Fruit fly (Drosophila melanogaster) whole organism, adult: Measurements from ENCODE around the gene Amnionless.

ENCODE experiments used
- CG11617 ChIP-seq: fragments of 200-800 bp; sonication (Bioruptor generic); optimal IDR thresholded peaks from 2 replicates; lab custom pipeline; 2017; ENCODE audit warnings: mild to moderate bottlenecking, missing biosample characterization, missing genetic modification reagents, missing genetic modification characterization
- Hr96 ChIP-seq: fragments of 200-800 bp; sonication (Bioruptor generic); optimal IDR thresholded peaks from 2 replicates; lab custom pipeline; 2016; ENCODE audit warnings: missing biosample characterization, missing genetic modification characterization
- Mnt ChIP-seq: fragments of 200-800 bp; sonication (Bioruptor generic); optimal IDR thresholded peaks from 2 replicates; lab custom pipeline; 2016; ENCODE audit warnings: missing biosample characterization, mild to moderate bottlenecking, missing genetic modification characterization
- cic ChIP-seq: fragments of 200-800 bp; sonication (Bioruptor generic); optimal IDR thresholded peaks from 2 replicates; lab custom pipeline; 2017; ENCODE audit warnings: missing biosample characterization, mild to moderate bottlenecking, missing genetic modification characterization, moderate library complexity

DNA sequence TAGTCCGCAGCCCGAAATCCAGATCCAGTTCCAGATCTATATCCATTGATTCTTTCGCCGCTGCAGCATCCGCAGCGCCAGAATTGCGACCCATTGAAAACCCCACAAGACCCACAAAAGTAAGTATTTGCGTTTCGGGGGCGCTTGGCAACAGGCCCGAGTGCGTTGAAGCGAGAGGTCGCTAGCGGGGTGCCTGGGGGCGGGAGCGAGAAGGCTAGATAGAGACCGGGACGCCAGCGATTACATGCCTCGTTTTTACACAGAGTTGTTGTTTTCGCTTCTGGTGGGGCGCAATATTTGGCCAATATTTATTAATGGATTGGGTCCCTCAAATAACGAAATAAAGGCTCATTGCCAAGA is 9.3 kb upstream of the Amnionless start:
- TF ChIP-seq cic (GFP tag; lab: Kevin White, UChicago) = peak; percentile 32
- no peak for TF ChIP-seq CG11617
- TF ChIP-seq Mnt = no peak
- TF ChIP-seq Hr96 (GFP tag; lab: Kevin White, UChicago) = no peak
